Fruit fly (Drosophila melanogaster) whole organism, embryonic: Measurements from ENCODE around the gene Amacr.

Source experiments
- Bdp1 ChIP-seq: fragments of 200-800 bp; sonication (Bioruptor generic); optimal IDR thresholded peaks from 3 replicates; lab custom pipeline; 2016; ENCODE audit warnings: missing biosample characterization, missing genetic modification characterization
- CG10147 ChIP-seq: fragments of 200-800 bp; sonication (Bioruptor generic); optimal IDR thresholded peaks from 2 replicates; lab custom pipeline; 2019; ENCODE audit warnings: missing biosample characterization, mild to moderate bottlenecking, missing genetic modification characterization, moderate library complexity
- CG10462 ChIP-seq: fragments of 200-800 bp; sonication (Bioruptor generic); optimal IDR thresholded peaks from 2 replicates; lab custom pipeline; 2016; ENCODE audit warnings: missing biosample characterization, missing genetic modification characterization
- CG11456 ChIP-seq: fragments of 200-800 bp; sonication (Bioruptor generic); IDR thresholded peaks from 3 replicates; pipeline ENCODE4 v1.3.6; 2022; ENCODE audit warnings: missing biosample characterization, missing genetic modification characterization
- CG12659 ChIP-seq: fragments of 200-800 bp; sonication (Bioruptor generic); optimal IDR thresholded peaks from 3 replicates; lab custom pipeline; 2017; ENCODE audit warnings: mild to moderate bottlenecking, missing biosample characterization, missing genetic modification reagents, missing genetic modification characterization
- CG14667 ChIP-seq: fragments of 200-800 bp; sonication (Bioruptor generic); IDR thresholded peaks from 2 replicates; pipeline ENCODE4 v1.3.6; 2022; ENCODE audit warnings: missing biosample characterization, missing genetic modification characterization
- CG15269 ChIP-seq: fragments of 200-800 bp; sonication (Bioruptor generic); optimal IDR thresholded peaks from 2 replicates; lab custom pipeline; 2018; ENCODE audit warnings: missing biosample characterization, mild to moderate bottlenecking, missing genetic modification characterization, moderate library complexity
- CG16779 ChIP-seq: fragments of 200-800 bp; sonication (Bioruptor generic); IDR thresholded peaks from 2 replicates; pipeline ENCODE4 v1.3.6; 2022; ENCODE audit warnings: missing biosample characterization, missing genetic modification characterization
- CG17186 ChIP-seq: fragments of 200-800 bp; sonication (Bioruptor generic); optimal IDR thresholded peaks from 3 replicates; lab custom pipeline; 2017; ENCODE audit warnings: missing biosample characterization, missing genetic modification reagents, missing genetic modification characterization
- CG17359 ChIP-seq: fragments of 200-800 bp; sonication (Bioruptor generic); optimal IDR thresholded peaks from 3 replicates; lab custom pipeline; 2018; ENCODE audit warnings: missing biosample characterization, mild to moderate bottlenecking, missing genetic modification characterization, moderate library complexity
- CG1792 ChIP-seq: fragments of 200-800 bp; sonication (Bioruptor generic); optimal IDR thresholded peaks from 2 replicates; lab custom pipeline; 2016; ENCODE audit warnings: missing biosample characterization, missing genetic modification characterization
- CG30431 ChIP-seq: fragments of 200-800 bp; sonication (Bioruptor generic); optimal IDR thresholded peaks from 2 replicates; lab custom pipeline; 2017; ENCODE audit warnings: missing biosample characterization, missing genetic modification characterization
- CG31441 ChIP-seq: fragments of 200-800 bp; sonication (Bioruptor generic); IDR thresholded peaks from 2 replicates; pipeline ENCODE4 v1.3.6; 2022; ENCODE audit warnings: missing biosample characterization, missing genetic modification characterization
- CG33557 ChIP-seq: fragments of 200-800 bp; sonication (Bioruptor generic); optimal IDR thresholded peaks from 2 replicates; lab custom pipeline; 2019; ENCODE audit warnings: missing biosample characterization, mild to moderate bottlenecking, missing genetic modification characterization, moderate library complexity
- CG5180 ChIP-seq: fragments of 200-800 bp; sonication (Bioruptor generic); optimal IDR thresholded peaks from 3 replicates; lab custom pipeline; 2017; ENCODE audit warnings: missing biosample characterization, missing genetic modification characterization, mild to moderate bottlenecking, moderate library complexity, missing genetic modification reagents
- CG5953 ChIP-seq: fragments of 200-800 bp; sonication (Bioruptor generic); IDR thresholded peaks from 2 replicates; pipeline ENCODE4 v1.3.6; 2022; ENCODE audit warnings: missing biosample characterization, missing genetic modification characterization
- CG6654 ChIP-seq: fragments of 200-800 bp; sonication (Bioruptor generic); optimal IDR thresholded peaks from 2 replicates; lab custom pipeline; 2017; ENCODE audit warnings: missing biosample characterization, mild to moderate bottlenecking, missing genetic modification characterization
- CG7271 ChIP-seq: fragments of 200-800 bp; sonication (Bioruptor generic); optimal IDR thresholded peaks from 2 replicates; lab custom pipeline; 2018; ENCODE audit warnings: missing biosample characterization, mild to moderate bottlenecking, missing genetic modification characterization, moderate library complexity
- CG7357 ChIP-seq: fragments of 200-800 bp; sonication (Bioruptor generic); IDR thresholded peaks from 3 replicates; pipeline ENCODE4 v1.3.6; 2022; ENCODE audit warnings: missing biosample characterization, missing genetic modification characterization
- CG8924 ChIP-seq: fragments of 200-800 bp; optimal IDR thresholded peaks from 3 replicates; lab custom pipeline; 2019; ENCODE audit warnings: missing biosample characterization, mild to moderate bottlenecking, missing genetic modification characterization, moderate library complexity
- CG9437 ChIP-seq: fragments of 200-800 bp; sonication (Bioruptor generic); optimal IDR thresholded peaks from 2 replicates; lab custom pipeline; 2018; ENCODE audit warnings: missing biosample characterization, mild to moderate bottlenecking, missing genetic modification characterization
- Dfd ChIP-seq, 2 experiments: fragments of >200 bp; optimal IDR thresholded peaks; 2 replicates each; lab custom pipeline; 2017; ENCODE audit warnings: missing biosample characterization in 2 of 2, missing genetic modification characterization in 2 of 2
- Drgx ChIP-seq: fragments of 200-800 bp; sonication (Bioruptor generic); IDR thresholded peaks from 2 replicates; pipeline ENCODE4 v1.3.6; 2022; ENCODE audit warnings: missing biosample characterization, missing genetic modification characterization
- Hmx ChIP-seq: fragments of 200-800 bp; sonication (Bioruptor generic); optimal IDR thresholded peaks from 2 replicates; lab custom pipeline; 2016; ENCODE audit warnings: missing biosample characterization, missing genetic modification characterization
- Hr3 ChIP-seq: fragments of 200-800 bp; sonication (Bioruptor generic); optimal IDR thresholded peaks from 3 replicates; lab custom pipeline; 2016; ENCODE audit warnings: missing biosample characterization, missing genetic modification characterization
- Max ChIP-seq: fragments of 200-800 bp; sonication (Bioruptor generic); optimal IDR thresholded peaks from 2 replicates; lab custom pipeline; 2016; ENCODE audit warnings: missing biosample characterization, mild to moderate bottlenecking, missing genetic modification characterization
- Mes4 ChIP-seq: fragments of 200-800 bp; sonication (Bioruptor generic); optimal IDR thresholded peaks from 2 replicates; lab custom pipeline; 2016; ENCODE audit warnings: missing biosample characterization, missing genetic modification characterization
- Nf-YB ChIP-seq: fragments of 200-800 bp; sonication (Bioruptor generic); optimal IDR thresholded peaks from 3 replicates; lab custom pipeline; 2019; ENCODE audit warnings: missing biosample characterization, mild to moderate bottlenecking, missing genetic modification characterization, moderate library complexity
- Opbp ChIP-seq: fragments of 200-800 bp; sonication (Bioruptor generic); IDR thresholded peaks from 3 replicates; pipeline ENCODE4 v1.3.6; 2022; ENCODE audit warnings: missing biosample characterization, missing genetic modification characterization; ENCODE audit not compliant: partially characterized antibody
- Poxn ChIP-seq: fragments of 200-800 bp; sonication (Bioruptor generic); IDR thresholded peaks from 2 replicates; pipeline ENCODE4 v1.3.6; 2022; ENCODE audit warnings: missing biosample characterization, missing genetic modification characterization
- Scr ChIP-seq: fragments of 200-800 bp; sonication (Bioruptor generic); IDR thresholded peaks from 2 replicates; pipeline ENCODE4 v1.3.6; 2022; ENCODE audit warnings: missing biosample characterization, missing genetic modification characterization; ENCODE audit not compliant: partially characterized antibody
- Six4 ChIP-seq: fragments of 200-800 bp; sonication (Bioruptor generic); optimal IDR thresholded peaks from 2 replicates; lab custom pipeline; 2016; ENCODE audit warnings: missing biosample characterization, missing genetic modification characterization
- Ssrp ChIP-seq: fragments of 200-800 bp; sonication (Bioruptor generic); optimal IDR thresholded peaks from 2 replicates; lab custom pipeline; 2018; ENCODE audit warnings: missing biosample characterization, mild to moderate bottlenecking, missing genetic modification characterization, moderate library complexity
- ato ChIP-seq: fragments of 200-800 bp; sonication (Bioruptor generic); IDR thresholded peaks from 2 replicates; pipeline ENCODE4 v1.3.6; 2022; ENCODE audit warnings: missing biosample characterization, missing genetic modification characterization; ENCODE audit not compliant: partially characterized antibody
- bigmax ChIP-seq: fragments of 200-800 bp; sonication (Bioruptor generic); optimal IDR thresholded peaks from 2 replicates; lab custom pipeline; 2018; ENCODE audit warnings: missing biosample characterization, mild to moderate bottlenecking, missing genetic modification characterization
- crc ChIP-seq: fragments of 200-800 bp; sonication (Bioruptor generic); optimal IDR thresholded peaks from 2 replicates; lab custom pipeline; 2016; ENCODE audit warnings: missing biosample characterization, missing genetic modification characterization
- dati ChIP-seq: fragments of 200-800 bp; sonication (Bioruptor generic); IDR thresholded peaks from 2 replicates; pipeline ENCODE4 v1.3.6; 2022; ENCODE audit warnings: missing biosample characterization, missing genetic modification characterization
- disco-r ChIP-seq: fragments of 200-800 bp; sonication (Bioruptor generic); optimal IDR thresholded peaks from 2 replicates; lab custom pipeline; 2016; ENCODE audit warnings: missing biosample characterization, missing genetic modification characterization
- esg ChIP-seq: fragments of 200-800 bp; sonication (Bioruptor generic); conservative IDR thresholded peaks from 2 replicates; pipeline ENCODE4 v1.3.6; 2022; ENCODE audit warnings: missing biosample characterization, missing genetic modification characterization
- ewg ChIP-seq: fragments of 200-800 bp; sonication (Bioruptor generic); optimal IDR thresholded peaks from 3 replicates; lab custom pipeline; 2017; ENCODE audit warnings: mild to moderate bottlenecking, missing biosample characterization, missing genetic modification reagents, missing genetic modification characterization
- fu2 ChIP-seq: fragments of 200-800 bp; sonication (Bioruptor generic); optimal IDR thresholded peaks from 2 replicates; lab custom pipeline; 2016; ENCODE audit warnings: missing biosample characterization, missing genetic modification characterization
- gce ChIP-seq: fragments of 200-800 bp; sonication (Bioruptor generic); IDR thresholded peaks from 3 replicates; pipeline ENCODE4 v1.3.6; 2022; ENCODE audit warnings: missing biosample characterization, missing genetic modification characterization
- inv ChIP-seq: fragments of 200-800 bp; sonication (Bioruptor generic); IDR thresholded peaks from 2 replicates; pipeline ENCODE4 v1.3.6; 2022; ENCODE audit warnings: missing biosample characterization, missing genetic modification characterization; ENCODE audit not compliant: partially characterized antibody
- jing ChIP-seq: fragments of 200-800 bp; sonication (Bioruptor generic); optimal IDR thresholded peaks from 2 replicates; lab custom pipeline; 2018; ENCODE audit warnings: missing biosample characterization, mild to moderate bottlenecking, missing genetic modification characterization
- kay ChIP-seq: fragments of 200-800 bp; sonication (Bioruptor generic); optimal IDR thresholded peaks from 2 replicates; lab custom pipeline; 2016; ENCODE audit warnings: missing biosample characterization, missing genetic modification characterization
- mirr ChIP-seq: fragments of 200-800 bp; sonication (Bioruptor generic); optimal IDR thresholded peaks from 3 replicates; lab custom pipeline; 2018; ENCODE audit warnings: missing biosample characterization, mild to moderate bottlenecking, missing genetic modification characterization
- nerfin-1 ChIP-seq: fragments of 200-800 bp; sonication (Bioruptor generic); optimal IDR thresholded peaks from 3 replicates; lab custom pipeline; 2019; ENCODE audit warnings: missing biosample characterization, mild to moderate bottlenecking, missing genetic modification characterization, moderate library complexity
- pb ChIP-seq: fragments of 200-800 bp; sonication (Bioruptor generic); optimal IDR thresholded peaks from 3 replicates; lab custom pipeline; 2016; ENCODE audit warnings: missing biosample characterization, missing genetic modification characterization
- schlank ChIP-seq: fragments of 200-800 bp; sonication (Bioruptor generic); optimal IDR thresholded peaks from 2 replicates; lab custom pipeline; 2018; ENCODE audit warnings: missing biosample characterization, mild to moderate bottlenecking, missing genetic modification characterization
- tin ChIP-seq: fragments of 200-800 bp; sonication (Bioruptor generic); optimal IDR thresholded peaks from 3 replicates; lab custom pipeline; 2016; ENCODE audit warnings: missing biosample characterization, missing genetic modification characterization

Gene Amacr

DNA sequence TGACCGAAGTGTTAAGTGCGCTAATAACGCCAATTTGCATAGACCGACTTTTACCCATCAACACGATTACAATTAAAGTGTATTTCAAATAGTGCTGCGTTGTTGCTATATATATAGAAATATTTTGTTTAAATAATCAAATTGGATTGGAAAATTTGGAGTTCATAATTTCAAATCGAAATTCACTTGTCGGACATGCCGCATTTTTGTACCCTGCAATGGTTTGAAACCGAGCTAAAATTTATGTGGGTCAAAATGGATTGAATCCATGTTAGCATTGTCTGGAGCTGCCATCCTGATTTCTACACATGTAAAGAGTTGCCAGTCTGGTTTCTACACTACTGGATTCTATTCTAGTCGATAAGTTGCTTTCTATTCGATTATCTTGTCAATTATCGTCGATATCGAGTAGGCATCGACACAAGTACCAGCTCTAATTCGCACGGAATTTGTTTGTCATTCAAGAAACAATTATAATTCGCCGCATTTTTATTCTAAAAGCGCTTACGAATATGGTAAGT is 35.2 kb upstream of the Amacr start, which contains the start of gene Pomp (continued):
- peak; percentile 79 for TF ChIP-seq CG10462
- TF ChIP-seq Nf-YB = peak; percentile 61
- peak; percentile 53; the same call in 1 of the 3 replicates for TF ChIP-seq Opbp
- peak; percentile 24 for TF ChIP-seq Bdp1
- peak; percentile 93 for TF ChIP-seq CG31441 (GFP tag; lab: Robert Waterston, UW)
- TF ChIP-seq CG16779 (GFP tag; lab: Robert Waterston, UW) = peak; percentile 72
- peak; percentile 72 for TF ChIP-seq ewg (GFP tag; lab: Kevin White, UChicago)
- TF ChIP-seq Mes4 (GFP tag; lab: Kevin White, UChicago) = peak; percentile 29
- TF ChIP-seq CG5953 (GFP tag; lab: Robert Waterston, UW) = peak; percentile 74
- peak; percentile 84 for TF ChIP-seq CG8924 (tag; lab: Kevin White, UChicago)
- TF ChIP-seq disco-r = no peak
- peak; percentile 90 for TF ChIP-seq CG11456 (GFP tag; lab: Robert Waterston, UW)
- peak; percentile 39 for TF ChIP-seq crc (GFP tag; lab: Kevin White, UChicago)
- TF ChIP-seq CG7271 (tag; lab: Kevin White, UChicago) = no peak
- no peak for TF ChIP-seq Hmx (GFP tag; lab: Kevin White, UChicago)
- TF ChIP-seq Scr (GFP tag; lab: Robert Waterston, UW) = peak; percentile 62
- TF ChIP-seq Ssrp (tag; lab: Kevin White, UChicago) = peak; percentile 66
- TF ChIP-seq CG1792 (GFP tag; lab: Kevin White, UChicago) = peak; percentile 24
- peak; percentile 42 for TF ChIP-seq fu2 (GFP tag; lab: Kevin White, UChicago)
- TF ChIP-seq pb = no peak
- TF ChIP-seq kay (GFP tag; lab: Kevin White, UChicago) = peak; percentile 70
- peak; percentile 82 for TF ChIP-seq CG14667 (GFP tag; lab: Robert Waterston, UW)
- no peak for TF ChIP-seq jing (GFP tag; lab: Kevin White, UChicago)
- peak; percentile 78 for TF ChIP-seq dati (GFP tag; lab: Robert Waterston, UW)
- TF ChIP-seq CG7357 (GFP tag; lab: Robert Waterston, UW) = peak; percentile 71
- TF ChIP-seq Drgx = peak; percentile 82
- peak; percentile 72 for TF ChIP-seq CG30431 (GFP tag; lab: Kevin White, UChicago)
- TF ChIP-seq tin = peak; percentile 83
- TF ChIP-seq CG33557 = no peak
- peak; percentile 80 for TF ChIP-seq Six4
- TF ChIP-seq bigmax (GFP tag; lab: Kevin White, UChicago) = peak; percentile 45
- peak; percentile 56 for TF ChIP-seq CG9437 (GFP tag; lab: Kevin White, UChicago)
- TF ChIP-seq CG5180 = peak; percentile 53
- peak; percentile 77 for TF ChIP-seq CG10147 (GFP tag; lab: Kevin White, UChicago)
- no peak for TF ChIP-seq Poxn (GFP tag; lab: Robert Waterston, UW)
- peak; percentile 99 for TF ChIP-seq Hr3 (GFP tag; lab: Kevin White, UChicago)
- peak; percentile 56 for TF ChIP-seq inv (GFP tag; lab: Robert Waterston, UW)
- peak; percentile 91 for TF ChIP-seq CG17359 (tag; lab: Kevin White, UChicago)
- TF ChIP-seq gce (GFP tag; lab: Robert Waterston, UW) = peak; percentile 83
- peak; percentile 37; the same call in 1 of the 2 replicates for TF ChIP-seq ato
- peak; percentile 85 for TF ChIP-seq CG15269 (tag; lab: Kevin White, UChicago)
- peak; percentile 83 for TF ChIP-seq Max (GFP tag; lab: Kevin White, UChicago)
- peak; percentile 86 for TF ChIP-seq CG12659
- no peak for TF ChIP-seq Dfd (GFP tag; optimal IDR thresholded peaks at IDR 0.05; lab: Kevin White, UChicago)
- peak; percentile 25 for TF ChIP-seq mirr (GFP tag; lab: Kevin White, UChicago)
- peak; percentile 60 for TF ChIP-seq CG17186
- TF ChIP-seq esg = peak; percentile 88
- peak; percentile 62 for TF ChIP-seq schlank (tag; lab: Kevin White, UChicago)
- peak; percentile 58 for TF ChIP-seq nerfin-1 (tag; lab: Kevin White, UChicago)
- TF ChIP-seq CG6654 (GFP tag; lab: Kevin White, UChicago) = peak; percentile 57
